Worm (Caenorhabditis elegans): ENCODE results near the gene srab-12.

The srab-12 gene

ce11 chrV:17783542-17783941, at the start of gene srab-12:
TSS of gene srab-12 (minus strand) at chrV:17783642.
- no peak for TF ChIP-seq R02D3.7 (tag; optimal IDR thresholded peaks at IDR 0.05)
- TF ChIP-seq aly-2 (tag; optimal IDR thresholded peaks at IDR 0.05): no peak
- no peak for TF ChIP-seq elt-3 (tag; optimal IDR thresholded peaks at IDR 0.05)
- no peak for TF ChIP-seq nhr-11 (tag; optimal IDR thresholded peaks at IDR 0.05)
- no peak for TF ChIP-seq unc-39 (tag; optimal IDR thresholded peaks at IDR 0.05)
- TF ChIP-seq elt-1 (tag; optimal IDR thresholded peaks at IDR 0.05): no peak
- TF ChIP-seq fkh-2 (tag; optimal IDR thresholded peaks at IDR 0.05): no peak
- TF ChIP-seq ztf-4 (tag; optimal IDR thresholded peaks at IDR 0.05): no peak
- TF ChIP-seq eor-1 (tag; optimal IDR thresholded peaks at IDR 0.05): no peak
- TF ChIP-seq fkh-10 (GFP tag; optimal IDR thresholded peaks at IDR 0.05): no peak
- no peak for TF ChIP-seq nhr-67 (tag; optimal IDR thresholded peaks at IDR 0.05)
- no peak for TF ChIP-seq lin-15B (tag; optimal IDR thresholded peaks at IDR 0.05)
- TF ChIP-seq egl-5 (tag; optimal IDR thresholded peaks at IDR 0.05): no peak

ce11 chrV:17831350-17831749, 47.9 kb upstream of the srab-12 start, which contains the start of gene srh-303:
TSS of gene srh-303 (plus strand) at chrV:17831650.
- no peak for TF ChIP-seq nhr-43 (tag; optimal IDR thresholded peaks at IDR 0.05; ENCODE audit: poor library complexity, severe bottlenecking)
- TF ChIP-seq fkh-2 (tag; optimal IDR thresholded peaks at IDR 0.05): no peak
- no peak for TF ChIP-seq eor-1 (tag; optimal IDR thresholded peaks at IDR 0.05)
- no peak for TF ChIP-seq nhr-76 (tag; optimal IDR thresholded peaks at IDR 0.05)
- TF ChIP-seq elt-1 (tag; optimal IDR thresholded peaks at IDR 0.05): no peak
- TF ChIP-seq egl-27 (tag; optimal IDR thresholded peaks at IDR 0.05): no peak
- TF ChIP-seq aly-2 (tag; optimal IDR thresholded peaks at IDR 0.05): no peak
- no peak for TF ChIP-seq snpc-4 (tag; optimal IDR thresholded peaks at IDR 0.05)
- TF ChIP-seq egl-5 (tag; optimal IDR thresholded peaks at IDR 0.05): no peak
- no peak for TF ChIP-seq nhr-11 (tag; optimal IDR thresholded peaks at IDR 0.05)
- no peak for TF ChIP-seq ceh-16 (tag; optimal IDR thresholded peaks at IDR 0.05)
- TF ChIP-seq ceh-9 (tag; optimal IDR thresholded peaks at IDR 0.05): no peak
- TF ChIP-seq zag-1 (tag; optimal IDR thresholded peaks at IDR 0.05): no peak
- TF ChIP-seq ztf-11 (tag; optimal IDR thresholded peaks at IDR 0.05): no peak
- no peak for TF ChIP-seq fkh-10 (GFP tag; optimal IDR thresholded peaks at IDR 0.05)
- TF ChIP-seq ceh-28 (tag; optimal IDR thresholded peaks at IDR 0.05): no peak
- TF ChIP-seq nhr-12 (tag; optimal IDR thresholded peaks at IDR 0.05): no peak
- no peak for TF ChIP-seq ceh-82 (tag; optimal IDR thresholded peaks at IDR 0.05)

ce11 chrV:17828310-17828709, 44.9 kb upstream of the srab-12 start, which contains the start of gene srh-304:
TSS of gene srh-304 (plus strand) at chrV:17828610.
- TF ChIP-seq pha-4 (tag; optimal IDR thresholded peaks at IDR 0.05) (no peak), nhr-77 (tag; optimal IDR thresholded peaks at IDR 0.05) (no peak), ceh-16 (tag; optimal IDR thresholded peaks at IDR 0.05) (no peak), mdl-1 (tag; optimal IDR thresholded peaks at IDR 0.05) (no peak), nhr-12 (tag; optimal IDR thresholded peaks at IDR 0.05) (no peak), pqm-1 (tag; optimal IDR thresholded peaks at IDR 0.05) (no peak), tbx-2 (tag; optimal IDR thresholded peaks at IDR 0.05) (no peak), elt-1 (tag; optimal IDR thresholded peaks at IDR 0.05) (no peak), snpc-4 (tag; optimal IDR thresholded peaks at IDR 0.05) (no peak), egl-5 (tag; optimal IDR thresholded peaks at IDR 0.05) (no peak), ztf-11 (tag; optimal IDR thresholded peaks at IDR 0.05) (no peak), lin-15B (tag; optimal IDR thresholded peaks at IDR 0.05) (no peak), ceh-28 (tag; optimal IDR thresholded peaks at IDR 0.05) (no peak), elt-2 (tag; optimal IDR thresholded peaks at IDR 0.05) (no peak), nfya-1 (tag; optimal IDR thresholded peaks at IDR 0.05; ENCODE audit: insufficient read depth) (no peak), nhr-237 (tag; optimal IDR thresholded peaks at IDR 0.05) (no peak)

- TF ChIP-seq ceh-82 (tag; optimal IDR thresholded peaks at IDR 0.05): no peak
- no peak for TF ChIP-seq elt-1 (tag; optimal IDR thresholded peaks at IDR 0.05)
- TF ChIP-seq fkh-2 (tag; optimal IDR thresholded peaks at IDR 0.05): no peak
- no peak for TF ChIP-seq ztf-4 (tag; optimal IDR thresholded peaks at IDR 0.05)
- TF ChIP-seq hmg-11 (tag; optimal IDR thresholded peaks at IDR 0.05): no peak
- TF ChIP-seq sea-2 (GFP tag; optimal IDR thresholded peaks at IDR 0.05): no peak
- TF ChIP-seq eor-1 (tag; optimal IDR thresholded peaks at IDR 0.05): no peak
- TF ChIP-seq ceh-9 (tag; optimal IDR thresholded peaks at IDR 0.05): no peak
- no peak for TF ChIP-seq elt-3 (tag; optimal IDR thresholded peaks at IDR 0.05)
- TF ChIP-seq elt-2 (tag; optimal IDR thresholded peaks at IDR 0.05): no peak
- no peak for TF ChIP-seq ama-1 (optimal IDR thresholded peaks at IDR 0.05)
- no peak for TF ChIP-seq lin-39 (tag; optimal IDR thresholded peaks at IDR 0.05)
- TF ChIP-seq lin-15B (tag; optimal IDR thresholded peaks at IDR 0.05): no peak
- TF ChIP-seq nhr-76 (tag; optimal IDR thresholded peaks at IDR 0.05): no peak
- no peak for TF ChIP-seq nhr-43 (tag; optimal IDR thresholded peaks at IDR 0.05; ENCODE audit: poor library complexity, severe bottlenecking)
- TF ChIP-seq nhr-237 (tag; optimal IDR thresholded peaks at IDR 0.05): no peak
- no peak for TF ChIP-seq nfya-1 (tag; optimal IDR thresholded peaks at IDR 0.05; ENCODE audit: insufficient read depth)
- no peak for TF ChIP-seq nhr-28 (tag; optimal IDR thresholded peaks at IDR 0.05)
- TF ChIP-seq mdl-1 (tag; optimal IDR thresholded peaks at IDR 0.05): no peak
- no peak for TF ChIP-seq nhr-67 (tag; optimal IDR thresholded peaks at IDR 0.05)
Observed at ce11 chrV:17824610-17825009, 41.2 kb upstream of the srab-12 start, which contains the start of gene srh-301. TSS of gene srh-301 (plus strand) at chrV:17824910.
